Fruit fly (Drosophila melanogaster): Measurements from ENCODE around the gene COX7B.
A peak's percentile ranks its signal among the peaks of the same experiment; 100 is the strongest.

The COX7B gene

dm6 chr3L:17407480-17408093 is 17.7 kb upstream of the COX7B start:
- TF ChIP-seq Sox14 (GFP tag; optimal IDR thresholded peaks at IDR 0.05) (no peak), CG7368 (GFP tag; optimal IDR thresholded peaks at IDR 0.05) (no peak)

dm6 chr3L:17411273-17411672 is 14.0 kb upstream of the COX7B start:
- no peak for TF ChIP-seq CG1621 (tag; optimal IDR thresholded peaks at IDR 0.05)
- peak; percentile 44 for TF ChIP-seq vri (GFP tag; optimal IDR thresholded peaks at IDR 0.05)
- peak; percentile 24 for TF ChIP-seq svp (GFP tag)

dm6 chr3L:17412146-17412545 is 13.1 kb upstream of the COX7B start:
- TF ChIP-seq Sox14 (GFP tag; optimal IDR thresholded peaks at IDR 0.05) (no peak), CG1621 (tag; optimal IDR thresholded peaks at IDR 0.05) (peak; percentile 0), CG8319 (GFP tag; optimal IDR thresholded peaks at IDR 0.05) (no peak), CG3032 (tag; optimal IDR thresholded peaks at IDR 0.05) (no peak), CG8632 (GFP tag; optimal IDR thresholded peaks at IDR 0.05) (no peak), CG4318 (GFP tag; optimal IDR thresholded peaks at IDR 0.05) (no peak), CG10669 (GFP tag; optimal IDR thresholded peaks at IDR 0.05) (no peak)

- TF ChIP-seq Eip78C (GFP tag) (peak; percentile 95), Hr39 (GFP tag; optimal IDR thresholded peaks at IDR 0.05) (peak; percentile 16), Lpt (GFP tag; optimal IDR thresholded peaks at IDR 0.05) (no peak), topi (GFP tag; optimal IDR thresholded peaks at IDR 0.05) (peak; percentile 63), CG3919 (GFP tag; optimal IDR thresholded peaks at IDR 0.05) (peak; percentile 78), Eip93F (GFP tag; optimal IDR thresholded peaks at IDR 0.05) (no peak), Hr38 (GFP tag; optimal IDR thresholded peaks at IDR 0.05) (no peak), CG8632 (GFP tag; optimal IDR thresholded peaks at IDR 0.05) (peak; percentile 71), Hr4 (GFP tag; optimal IDR thresholded peaks at IDR 0.05) (peak; percentile 12), CG8319 (GFP tag; optimal IDR thresholded peaks at IDR 0.05) (peak; percentile 59), CG9139 (GFP tag; optimal IDR thresholded peaks at IDR 0.05) (peak; percentile 75), Eip75B (GFP tag; optimal IDR thresholded peaks at IDR 0.05) (peak; percentile 81), CG10631 (GFP tag; optimal IDR thresholded peaks at IDR 0.05) (peak; percentile 64), CG6792 (GFP tag; optimal IDR thresholded peaks at IDR 0.05) (peak; percentile 61), CG16779 (tag; optimal IDR thresholded peaks at IDR 0.05) (peak; percentile 43), Sox102F (GFP tag; optimal IDR thresholded peaks at IDR 0.05) (peak; percentile 20), CG11762 (GFP tag; optimal IDR thresholded peaks at IDR 0.05; ENCODE audit: insufficient read depth) (peak; percentile 61), esn (GFP tag; optimal IDR thresholded peaks at IDR 0.05) (peak; percentile 63), Sox15 (GFP tag; optimal IDR thresholded peaks at IDR 0.05) (peak; percentile 70), net (GFP tag; optimal IDR thresholded peaks at IDR 0.05) (peak; percentile 76), ss (GFP tag; optimal IDR thresholded peaks at IDR 0.05) (peak; percentile 91 to 94), CG6854 (GFP tag; optimal IDR thresholded peaks at IDR 0.05) (no peak), OdsH (GFP tag; optimal IDR thresholded peaks at IDR 0.05) (peak; percentile 76), acj6 (GFP tag; optimal IDR thresholded peaks at IDR 0.05) (peak; percentile 73), CG6808 (GFP tag; optimal IDR thresholded peaks at IDR 0.05) (peak; percentile 85), Ets96B (tag; optimal IDR thresholded peaks at IDR 0.05) (peak; percentile 92), fd59A (GFP tag; optimal IDR thresholded peaks at IDR 0.05) (peak; percentile 84), svp (GFP tag) (peak; percentile 74), CG1621 (tag; optimal IDR thresholded peaks at IDR 0.05) (peak; percentile 87), CG34406 (GFP tag; optimal IDR thresholded peaks at IDR 0.05) (peak; percentile 70), Gug (GFP tag; IDR thresholded peaks at IDR 0.05) (no peak), lz (GFP tag; optimal IDR thresholded peaks at IDR 0.05) (peak; percentile 40), Ets21C (GFP tag; optimal IDR thresholded peaks at IDR 0.05) (peak; percentile 14), pdm3 (GFP tag; optimal IDR thresholded peaks at IDR 0.05) (peak; percentile 75), CG6163 (GFP tag; IDR thresholded peaks at IDR 0.05) (peak; percentile 80), spab (GFP tag; optimal IDR thresholded peaks at IDR 0.05) (peak; percentile 86), CG3032 (tag; optimal IDR thresholded peaks at IDR 0.05) (peak; percentile 86), salr (GFP tag; optimal IDR thresholded peaks at IDR 0.05) (peak; percentile 28 to 84)
Observed at dm6 chr3L:17415967-17416749, 9.1 kb upstream of the COX7B start.

Data from whole organism, prepupa.